Worm (Caenorhabditis elegans) whole organism, late embryonic: ENCODE data around the gene T03F6.9.
A peak's percentile ranks its signal among the peaks of the same experiment; 100 is the strongest.

ENCODE experiments used
- K09A11.1 ChIP-seq: sonication (generic microtip); optimal IDR thresholded peaks from 2 replicates; lab custom pipeline; 2017; ENCODE audit warnings: antibody characterized with exemption, mild to moderate bottlenecking, missing genetic modification characterization, missing compliant biosample characterization; ENCODE audit not compliant: insufficient read depth
- Y22D7AL.16 ChIP-seq: sonication (generic microtip); optimal IDR thresholded peaks from 2 replicates; lab custom pipeline; 2016; ENCODE audit warnings: missing genetic modification characterization, missing compliant biosample characterization
- ceh-14 ChIP-seq: sonication (generic microtip); optimal IDR thresholded peaks from 2 replicates; lab custom pipeline; 2016; ENCODE audit warnings: missing genotype, missing genetic modification characterization, missing compliant biosample characterization
- ceh-18 ChIP-seq: sonication (generic microtip); optimal IDR thresholded peaks from 2 replicates; lab custom pipeline; 2016; ENCODE audit warnings: missing genetic modification characterization, missing compliant biosample characterization
- ceh-19 ChIP-seq: fragments of 200-800 bp; sonication (Bioruptor generic); optimal IDR thresholded peaks from 2 replicates; lab custom pipeline; 2018; ENCODE audit warnings: mild to moderate bottlenecking, missing genetic modification characterization, missing compliant biosample characterization
- ceh-22 ChIP-seq: sonication (generic microtip); optimal IDR thresholded peaks from 2 replicates; lab custom pipeline; 2017; ENCODE audit warnings: missing biosample characterization, missing genetic modification characterization
- ceh-24 ChIP-seq: sonication (generic microtip); optimal IDR thresholded peaks from 2 replicates; lab custom pipeline; 2016; ENCODE audit warnings: mild to moderate bottlenecking, missing genetic modification characterization, missing compliant biosample characterization
- ceh-34 ChIP-seq: sonication (generic microtip); optimal IDR thresholded peaks from 2 replicates; lab custom pipeline; 2016; ENCODE audit warnings: mild to moderate bottlenecking, missing genetic modification characterization, missing compliant biosample characterization
- ceh-48 ChIP-seq: sonication (generic microtip); optimal IDR thresholded peaks from 2 replicates; lab custom pipeline; 2016; ENCODE audit warnings: missing genetic modification characterization, inconsistent platforms, missing compliant biosample characterization
- ceh-6 ChIP-seq: fragments of 200-800 bp; sonication (Bioruptor generic); optimal IDR thresholded peaks from 2 replicates; lab custom pipeline; 2018; ENCODE audit warnings: mild to moderate bottlenecking, missing genetic modification characterization, missing compliant biosample characterization
- ceh-9 ChIP-seq: sonication (generic microtip); optimal IDR thresholded peaks from 2 replicates; lab custom pipeline; 2016; ENCODE audit warnings: mild to moderate bottlenecking, missing genetic modification characterization, inconsistent platforms, missing compliant biosample characterization
- dmd-4 ChIP-seq: sonication (generic microtip); optimal IDR thresholded peaks from 2 replicates; lab custom pipeline; 2016; ENCODE audit warnings: borderline replicate concordance, missing genetic modification characterization, missing compliant biosample characterization
- dve-1 ChIP-seq: sonication (generic microtip); optimal IDR thresholded peaks from 2 replicates; lab custom pipeline; 2017; ENCODE audit warnings: antibody characterized with exemption, mild to moderate bottlenecking, missing genetic modification characterization, missing compliant biosample characterization
- elt-2 ChIP-seq: sonication (generic microtip); optimal IDR thresholded peaks from 2 replicates; lab custom pipeline; 2016; ENCODE audit warnings: missing genetic modification reagents, missing genetic modification characterization, missing compliant biosample characterization
- elt-4 ChIP-seq: sonication (generic microtip); optimal IDR thresholded peaks from 2 replicates; lab custom pipeline; 2016; ENCODE audit warnings: missing genetic modification characterization, missing compliant biosample characterization
- fax-1 ChIP-seq: sonication (generic microtip); optimal IDR thresholded peaks from 2 replicates; lab custom pipeline; 2016; ENCODE audit warnings: missing genotype, missing genetic modification characterization, missing compliant biosample characterization
- gmeb-2 ChIP-seq: sonication (generic microtip); optimal IDR thresholded peaks from 2 replicates; lab custom pipeline; 2016; ENCODE audit warnings: missing genetic modification characterization, inconsistent platforms, missing compliant biosample characterization
- hlh-8 ChIP-seq: sonication (generic microtip); optimal IDR thresholded peaks from 2 replicates; lab custom pipeline; 2016; ENCODE audit warnings: missing genotype, missing genetic modification characterization, missing compliant biosample characterization
- lin-11 ChIP-seq: fragments of 200-800 bp; sonication (Bioruptor generic); optimal IDR thresholded peaks from 2 replicates; lab custom pipeline; 2018; ENCODE audit warnings: mild to moderate bottlenecking, missing genetic modification characterization, missing compliant biosample characterization
- madf-2 ChIP-seq: sonication (generic microtip); optimal IDR thresholded peaks from 2 replicates; lab custom pipeline; 2017; ENCODE audit warnings: missing genetic modification characterization, missing compliant biosample characterization
- mec-3 ChIP-seq: sonication (generic microtip); optimal IDR thresholded peaks from 2 replicates; lab custom pipeline; 2016; ENCODE audit warnings: borderline replicate concordance, missing genetic modification characterization, missing compliant biosample characterization
- nfya-1 ChIP-seq: sonication (generic microtip); optimal IDR thresholded peaks from 2 replicates; lab custom pipeline; 2017; ENCODE audit warnings: missing genetic modification characterization, mild to moderate bottlenecking, missing compliant biosample characterization, antibody characterized with exemption, moderate library complexity
- pag-3 ChIP-seq: sonication (generic microtip); optimal IDR thresholded peaks from 2 replicates; lab custom pipeline; 2016; ENCODE audit warnings: missing compliant biosample characterization, missing genetic modification characterization, borderline replicate concordance
- pat-9 ChIP-seq: fragments of 200-800 bp; sonication (Bioruptor generic); optimal IDR thresholded peaks from 2 replicates; lab custom pipeline; 2018; ENCODE audit warnings: mild to moderate bottlenecking, missing genetic modification characterization, moderate library complexity, missing compliant biosample characterization
- pax-1 ChIP-seq: fragments of 150-350 bp; optimal IDR thresholded peaks from 2 replicates; lab custom pipeline; 2014; ENCODE audit warnings: missing biosample characterization, missing genetic modification characterization
- pqm-1 ChIP-seq: sonication (generic microtip); optimal IDR thresholded peaks from 2 replicates; lab custom pipeline; 2016; ENCODE audit warnings: missing genetic modification characterization, missing compliant biosample characterization
- ref-2 ChIP-seq: sonication (generic microtip); optimal IDR thresholded peaks from 2 replicates; lab custom pipeline; 2016; ENCODE audit warnings: missing genetic modification characterization, missing compliant biosample characterization
- sdc-2 ChIP-seq: sonication (generic microtip); optimal IDR thresholded peaks from 2 replicates; lab custom pipeline; 2016; ENCODE audit warnings: missing genotype, missing genetic modification characterization, missing compliant biosample characterization
- sox-2 ChIP-seq: fragments of 200-800 bp; sonication (Bioruptor generic); IDR thresholded peaks from 2 replicates; pipeline ENCODE4 v1.3.6; 2022; ENCODE audit warnings: missing genetic modification reagents, missing genetic modification characterization, missing compliant biosample characterization
- sox-4 ChIP-seq: sonication (generic microtip); optimal IDR thresholded peaks from 2 replicates; lab custom pipeline; 2017; ENCODE audit warnings: mild to moderate bottlenecking, missing genetic modification characterization, inconsistent platforms, missing compliant biosample characterization
- syd-9 ChIP-seq: sonication (generic microtip); optimal IDR thresholded peaks from 2 replicates; lab custom pipeline; 2016; ENCODE audit warnings: mild to moderate bottlenecking, missing genetic modification characterization, moderate library complexity, missing compliant biosample characterization
- ttx-3 ChIP-seq: sonication (generic microtip); optimal IDR thresholded peaks from 2 replicates; lab custom pipeline; 2016; ENCODE audit warnings: missing genetic modification reagents, missing genetic modification characterization, missing compliant biosample characterization
- unc-42 ChIP-seq: sonication (generic microtip); optimal IDR thresholded peaks from 2 replicates; lab custom pipeline; 2016; ENCODE audit warnings: missing genotype, missing genetic modification characterization, missing compliant biosample characterization
- unc-55 ChIP-seq: sonication (generic microtip); optimal IDR thresholded peaks from 2 replicates; lab custom pipeline; 2017; ENCODE audit warnings: missing biosample characterization, missing genetic modification reagents, missing genetic modification characterization
- unc-86 ChIP-seq: sonication (generic microtip); optimal IDR thresholded peaks from 2 replicates; lab custom pipeline; 2016; ENCODE audit warnings: missing genetic modification characterization, missing compliant biosample characterization
- ztf-16 ChIP-seq: sonication (generic microtip); optimal IDR thresholded peaks from 2 replicates; lab custom pipeline; 2017; ENCODE audit warnings: missing genetic modification characterization, missing compliant biosample characterization

Gene T03F6.9

DNA sequence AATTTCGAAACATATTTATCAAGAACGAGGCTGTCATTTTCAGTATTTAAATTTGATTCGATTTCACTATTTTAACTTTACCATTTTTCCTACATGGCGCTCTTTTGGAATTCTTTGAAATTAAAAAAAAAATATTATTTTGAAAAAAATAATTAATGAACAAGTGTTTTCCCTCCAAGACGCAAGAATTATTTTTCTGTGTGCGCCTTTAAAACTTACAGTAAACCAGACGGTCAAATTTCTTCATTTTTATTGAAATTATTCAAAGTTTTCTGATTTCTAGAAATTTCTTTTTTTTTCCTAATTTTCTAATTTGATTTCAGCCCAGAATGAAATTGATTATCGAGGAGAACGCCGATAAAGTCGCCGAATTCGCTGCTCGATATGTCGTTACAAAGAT is 18.2 kb upstream of the T03F6.9 start, which contains the start of gene T03F6.3:
T03F6.3 (plus strand) TSS at position 318 of the 400 bp plus-strand sequence.
- no peak for TF ChIP-seq nfya-1 (tag; lab: Kevin White, UChicago)
- TF ChIP-seq ceh-34 (tag; lab: Kevin White, UChicago): no peak
- TF ChIP-seq unc-86 (tag; lab: Kevin White, UChicago): no peak
- TF ChIP-seq ref-2 (tag; lab: Kevin White, UChicago): no peak
- no peak for TF ChIP-seq ceh-24 (tag; lab: Kevin White, UChicago)
- TF ChIP-seq unc-55: no peak
- no peak for TF ChIP-seq elt-4
- no peak for TF ChIP-seq ceh-19 (GFP tag; lab: Kevin White, UChicago)
- no peak for TF ChIP-seq ztf-16
- no peak for TF ChIP-seq sox-2 (GFP tag; lab: Robert Waterston, UW)
- no peak for TF ChIP-seq unc-42
- TF ChIP-seq pax-1: no peak

ce11 chrIII:13388621-13389020 is 17.7 kb upstream of the T03F6.9 start:
- peak; percentile 92 for TF ChIP-seq elt-2 (tag; lab: Kevin White, UChicago)
- no peak for TF ChIP-seq gmeb-2 (tag; lab: Kevin White, UChicago)
- TF ChIP-seq Y22D7AL.16 (tag; lab: Kevin White, UChicago): no peak

DNA sequence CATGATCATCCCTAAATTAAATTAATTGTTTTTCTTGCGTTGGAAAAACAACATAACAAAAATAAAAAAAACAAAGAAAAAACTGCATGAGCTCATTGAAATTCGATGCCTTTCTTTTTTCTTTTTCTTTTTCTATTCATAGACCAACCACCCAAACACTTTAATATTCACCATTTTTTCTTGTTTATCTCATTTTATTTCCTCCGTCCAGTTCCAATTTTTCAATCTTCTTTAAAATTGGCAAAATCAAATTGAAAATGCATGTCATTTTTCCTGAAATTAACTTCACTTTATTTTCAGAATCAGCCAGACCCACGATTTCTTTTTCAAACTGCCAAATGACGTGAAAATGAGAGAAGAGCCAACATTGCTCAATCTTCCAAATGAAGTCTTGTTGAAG is 15.0 kb upstream of the T03F6.9 start, which contains the start of gene T03F6.4:
T03F6.4 (plus strand) TSS at position 301 of the 400 bp plus-strand sequence.
- TF ChIP-seq ceh-48 (no peak), K09A11.1 (tag; lab: Kevin White, UChicago) (no peak), ceh-14 (tag; lab: Kevin White, UChicago) (no peak), pag-3 (tag; lab: Kevin White, UChicago) (no peak), pqm-1 (tag; lab: Kevin White, UChicago) (no peak), dve-1 (tag; lab: Kevin White, UChicago) (no peak), lin-11 (tag; lab: Kevin White, UChicago) (no peak), ceh-22 (tag; lab: Kevin White, UChicago) (no peak), pat-9 (tag; lab: Kevin White, UChicago) (no peak), dmd-4 (tag; lab: Kevin White, UChicago) (no peak)

- TF ChIP-seq nfya-1 (tag; lab: Kevin White, UChicago) (peak; percentile 58), sox-4 (tag; lab: Kevin White, UChicago) (no peak), madf-2 (tag; lab: Kevin White, UChicago) (no peak)
These were observed 12.3 kb upstream of the T03F6.9 start for ce11 chrIII:13383159-13383558.

ce11 chrIII:13381684-13382083 is 10.8 kb upstream of the T03F6.9 start:
- peak; percentile 26 for TF ChIP-seq unc-42
- no peak for TF ChIP-seq ceh-18 (tag; lab: Kevin White, UChicago)
- TF ChIP-seq, all 69 proteins: peak for 1

- no peak for TF ChIP-seq hlh-8
- TF ChIP-seq elt-4: no peak
- no peak for TF ChIP-seq sdc-2 (tag; lab: Kevin White, UChicago)
- no peak for TF ChIP-seq fax-1 (tag; lab: Kevin White, UChicago)
- TF ChIP-seq ceh-34 (tag; lab: Kevin White, UChicago): no peak
- no peak for TF ChIP-seq ceh-9 (tag; lab: Kevin White, UChicago)
- TF ChIP-seq Y22D7AL.16 (tag; lab: Kevin White, UChicago): no peak
- TF ChIP-seq mec-3 (tag; lab: Kevin White, UChicago): no peak
- TF ChIP-seq gmeb-2 (tag; lab: Kevin White, UChicago): no peak
- no peak for TF ChIP-seq syd-9 (tag; lab: Kevin White, UChicago)
- TF ChIP-seq ceh-6 (GFP tag; lab: Kevin White, UChicago): no peak
- TF ChIP-seq ttx-3 (tag; lab: Kevin White, UChicago): no peak
- TF ChIP-seq, all 69 proteins: peak for 0
These were observed 10.0 kb upstream of the T03F6.9 start for ce11 chrIII:13380881-13381280.
